Worm (Caenorhabditis elegans): Measurements from ENCODE around the gene znfx-1.

The znfx-1 gene

DNA sequence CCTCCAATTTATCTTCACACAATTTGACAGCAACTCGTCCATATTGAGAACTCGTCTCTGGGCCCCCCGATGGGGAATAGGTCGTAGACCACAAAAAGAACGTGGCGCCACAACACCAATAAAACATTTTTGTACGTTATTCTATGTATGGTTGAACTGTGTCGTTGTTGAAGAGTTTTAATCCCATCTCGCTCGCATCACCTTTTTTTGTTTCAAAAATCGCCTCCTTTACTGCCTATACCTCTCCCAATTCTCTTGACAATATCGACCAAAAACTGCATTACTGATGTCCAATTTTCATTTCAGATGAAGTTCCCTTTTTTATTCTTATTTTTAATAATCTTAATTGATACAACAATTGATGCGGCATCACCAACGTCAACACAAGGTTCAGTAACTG, 16.2 kb upstream of the znfx-1 start, which contains the start of gene let-23:
Gene let-23, plus strand, starts transcription at position 301 of the 400 bp plus-strand sequence.
- TF ChIP-seq nhr-237 (tag; optimal IDR thresholded peaks at IDR 0.05): no peak
- no peak for TF ChIP-seq M03D4.4 (tag; optimal IDR thresholded peaks at IDR 0.05)
- no peak for TF ChIP-seq elt-1 (tag; optimal IDR thresholded peaks at IDR 0.05; ENCODE audit: borderline replicate concordance, insufficient read depth)
- TF ChIP-seq lin-13 (tag; optimal IDR thresholded peaks at IDR 0.05): no peak
- no peak for TF ChIP-seq nhr-2 (tag; optimal IDR thresholded peaks at IDR 0.05)

DNA sequence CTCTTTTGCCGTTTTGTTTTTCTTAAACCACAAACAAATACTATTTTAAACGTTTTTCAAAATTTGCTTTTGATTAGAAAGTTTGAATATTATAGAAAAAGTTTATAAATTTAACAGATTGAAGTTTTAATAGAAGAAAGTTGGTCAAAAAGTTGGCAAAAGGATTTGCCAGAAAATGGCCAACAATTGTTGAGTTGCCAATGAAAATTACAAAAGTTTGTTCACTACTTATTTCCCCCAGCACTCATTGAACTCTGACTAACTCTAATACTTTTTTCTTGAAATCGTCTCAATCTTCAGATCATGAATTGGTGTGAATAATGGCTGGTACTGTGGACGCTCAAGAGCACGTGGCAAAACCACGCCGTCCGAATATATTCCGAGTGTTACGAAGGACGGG, 3.4 kb upstream of the znfx-1 start, which contains the start of gene ZK1067.4:
Gene ZK1067.4, plus strand, starts transcription at position 301 of the 400 bp plus-strand sequence.
- TF ChIP-seq lsy-2 (tag; optimal IDR thresholded peaks at IDR 0.05) (no peak), zip-8 (tag; optimal IDR thresholded peaks at IDR 0.05) (no peak), ztf-11 (tag; optimal IDR thresholded peaks at IDR 0.05) (no peak)

DNA sequence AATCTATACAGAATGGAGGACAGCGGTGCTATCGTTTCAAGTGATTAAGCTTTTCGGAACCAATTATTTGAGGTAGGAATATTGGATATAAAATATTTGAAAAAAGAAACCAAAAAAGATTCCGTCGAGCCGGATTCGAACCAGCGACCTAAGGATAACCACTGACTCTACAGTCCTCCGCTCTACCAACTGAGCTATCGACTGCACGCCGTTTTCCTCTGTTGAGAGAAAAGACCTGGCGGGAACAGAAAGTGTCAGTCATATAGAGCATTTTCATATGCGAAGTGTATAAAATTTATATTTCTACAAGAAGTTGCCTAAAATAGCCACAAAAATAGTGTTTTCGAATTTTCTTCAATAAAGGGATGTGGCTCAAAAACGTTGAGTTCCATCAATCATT, 1.8 kb upstream of the znfx-1 start:
- TF ChIP-seq nhr-28 (tag; optimal IDR thresholded peaks at IDR 0.05): no peak
- no peak for TF ChIP-seq mep-1 (tag; optimal IDR thresholded peaks at IDR 0.05)
- no peak for TF ChIP-seq flh-1 (GFP tag; optimal IDR thresholded peaks at IDR 0.05)
- TF ChIP-seq elt-1 (tag; optimal IDR thresholded peaks at IDR 0.05; ENCODE audit: borderline replicate concordance, insufficient read depth): no peak

DNA sequence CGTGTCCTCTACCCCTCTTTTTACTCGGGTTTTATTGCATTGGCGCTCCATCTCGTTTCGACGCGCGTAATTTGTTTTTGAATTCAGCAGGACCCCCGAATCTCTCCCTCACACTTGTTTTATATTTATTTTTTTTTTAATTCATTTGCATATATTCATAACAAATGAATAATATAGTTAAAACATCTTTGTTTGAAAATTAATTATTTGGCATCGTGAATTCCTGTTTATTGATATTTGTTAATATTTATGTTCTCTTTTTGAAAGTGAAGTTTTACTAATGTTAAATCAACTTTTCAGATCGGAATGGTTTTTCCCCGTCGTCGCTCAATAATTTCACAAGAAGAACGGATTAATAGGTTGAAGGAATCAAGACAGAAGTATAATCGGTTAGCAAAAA, 9.5 kb downstream of the znfx-1 start, which contains the start of gene ZK1067.3:
Gene ZK1067.3, plus strand, starts transcription at position 301 of the 400 bp plus-strand sequence.
- no peak for TF ChIP-seq sem-2 (GFP tag; optimal IDR thresholded peaks at IDR 0.05)
- no peak for TF ChIP-seq mls-2 (tag; optimal IDR thresholded peaks at IDR 0.05)
- TF ChIP-seq nhr-12 (tag; optimal IDR thresholded peaks at IDR 0.05): no peak
- TF ChIP-seq blmp-1 (tag; optimal IDR thresholded peaks at IDR 0.05): no peak
- no peak for TF ChIP-seq sptf-1 (tag; optimal IDR thresholded peaks at IDR 0.05)
- TF ChIP-seq ztf-11 (tag; optimal IDR thresholded peaks at IDR 0.05): no peak
- TF ChIP-seq ces-1 (GFP tag; optimal IDR thresholded peaks at IDR 0.05): no peak
- no peak for TF ChIP-seq M03D4.4 (tag; optimal IDR thresholded peaks at IDR 0.05)
- no peak for TF ChIP-seq zip-8 (tag; optimal IDR thresholded peaks at IDR 0.05)
- TF ChIP-seq ceh-83 (GFP tag; optimal IDR thresholded peaks at IDR 0.05): no peak
- no peak for TF ChIP-seq ceh-43 (GFP tag; optimal IDR thresholded peaks at IDR 0.05)
- TF ChIP-seq snpc-4 (tag; optimal IDR thresholded peaks at IDR 0.05): no peak
- TF ChIP-seq tbx-8 (GFP tag; optimal IDR thresholded peaks at IDR 0.05): no peak
- no peak for TF ChIP-seq cnd-1 (tag; optimal IDR thresholded peaks at IDR 0.05)
- no peak for TF ChIP-seq unc-120 (tag; optimal IDR thresholded peaks at IDR 0.05; ENCODE audit: poor library complexity, severe bottlenecking)
- no peak for TF ChIP-seq mab-5 (tag; optimal IDR thresholded peaks at IDR 0.05)
- no peak for TF ChIP-seq unc-62 (GFP tag; optimal IDR thresholded peaks at IDR 0.05)
- no peak for TF ChIP-seq hlh-1 (tag; optimal IDR thresholded peaks at IDR 0.05)

ce11 chrII:9227134-9227533, 13.7 kb downstream of the znfx-1 start, which contains the start of gene abu-14:
Gene abu-14 (minus strand): TSS chrII:9227214.
- TF ChIP-seq pha-4 (tag; optimal IDR thresholded peaks at IDR 0.05): no peak
- no peak for TF ChIP-seq mab-5 (tag; optimal IDR thresholded peaks at IDR 0.05)
- TF ChIP-seq blmp-1 (tag; optimal IDR thresholded peaks at IDR 0.05): no peak
- no peak for TF ChIP-seq ztf-11 (tag; optimal IDR thresholded peaks at IDR 0.05)
- no peak for TF ChIP-seq flh-1 (GFP tag; optimal IDR thresholded peaks at IDR 0.05)
- TF ChIP-seq ceh-43 (GFP tag; optimal IDR thresholded peaks at IDR 0.05): no peak
- TF ChIP-seq cnd-1 (tag; optimal IDR thresholded peaks at IDR 0.05): no peak
- TF ChIP-seq nhr-237 (tag; optimal IDR thresholded peaks at IDR 0.05): no peak
- no peak for TF ChIP-seq unc-39 (tag; optimal IDR thresholded peaks at IDR 0.05)
- no peak for TF ChIP-seq elt-3 (tag; optimal IDR thresholded peaks at IDR 0.05)
- no peak for TF ChIP-seq ham-2 (GFP tag; optimal IDR thresholded peaks at IDR 0.05)
- TF ChIP-seq nhr-2 (tag; optimal IDR thresholded peaks at IDR 0.05): no peak
- TF ChIP-seq lin-13 (tag; optimal IDR thresholded peaks at IDR 0.05): no peak
- TF ChIP-seq ceh-39 (tag; optimal IDR thresholded peaks at IDR 0.05): no peak
- no peak for TF ChIP-seq drap-1 (GFP tag; optimal IDR thresholded peaks at IDR 0.05)
- no peak for TF ChIP-seq mls-2 (tag; optimal IDR thresholded peaks at IDR 0.05)
- no peak for TF ChIP-seq snpc-4 (tag; optimal IDR thresholded peaks at IDR 0.05)

Data from whole organism, mixed stage, embryonic.